Worm (Caenorhabditis elegans): ENCODE results near the gene fbxb-55.

- TF ChIP-seq unc-62 (GFP tag; optimal IDR thresholded peaks at IDR 0.05) (no peak), skn-1 (tag; optimal IDR thresholded peaks at IDR 0.05) (no peak)
Measured at ce11 chrIV:4049398-4049998, 19.1 kb upstream of the fbxb-55 start, which contains the start of gene pcn-1.
